Fruit fly (Drosophila melanogaster): Measurements from ENCODE around the gene Dad.

Gene Dad

DNA sequence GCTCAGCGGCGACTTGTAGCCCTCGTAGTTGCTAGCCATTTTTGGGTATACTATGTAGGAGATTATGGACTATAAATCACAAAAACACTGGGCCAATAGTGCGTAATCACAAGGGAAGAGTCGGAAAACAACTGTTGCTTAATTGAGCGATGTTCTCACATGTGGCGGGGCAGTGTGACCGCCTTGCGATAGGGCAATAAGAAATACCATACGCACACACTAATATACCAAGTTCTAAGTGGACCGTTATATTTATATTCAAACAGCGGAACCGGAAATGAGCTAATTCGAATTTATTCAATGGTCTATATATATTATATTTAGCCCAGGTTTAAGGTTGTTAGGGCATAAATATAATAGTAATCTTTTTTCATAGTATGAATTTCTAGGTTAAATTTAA is 32.9 kb upstream of the Dad start, which contains the start of gene Adsl (continued):
- TF ChIP-seq CG17328 (GFP tag; IDR thresholded peaks at IDR 0.05), result peak; percentile 73
- TF ChIP-seq CG9609 (GFP tag; optimal IDR thresholded peaks at IDR 0.05), result peak; percentile 5
- peak; percentile 40 for TF ChIP-seq repo (GFP tag; optimal IDR thresholded peaks at IDR 0.05)
- no peak for TF ChIP-seq gsb (GFP tag; IDR thresholded peaks at IDR 0.05)
- peak; percentile 75 for TF ChIP-seq CG33557 (GFP tag; optimal IDR thresholded peaks at IDR 0.05)
- peak; percentile 3 for TF ChIP-seq trh (GFP tag; optimal IDR thresholded peaks at IDR 0.05)
- peak; percentile 61 for TF ChIP-seq CG6854 (GFP tag; optimal IDR thresholded peaks at IDR 0.05)
- TF ChIP-seq NC2β (GFP tag; optimal IDR thresholded peaks at IDR 0.05), result peak; percentile 41
- TF ChIP-seq CG5180 (GFP tag; optimal IDR thresholded peaks at IDR 0.05), result peak; percentile 49
- no peak for TF ChIP-seq CG17359 (tag; optimal IDR thresholded peaks at IDR 0.05)
- TF ChIP-seq cwo (GFP tag; optimal IDR thresholded peaks at IDR 0.05), result peak; percentile 37
- no peak; the same call in 1 of the 3 replicates for TF ChIP-seq CG17361 (GFP tag; IDR thresholded peaks at IDR 0.05)
- no peak for TF ChIP-seq Gug (GFP tag; IDR thresholded peaks at IDR 0.05)
- no peak for TF ChIP-seq usp (GFP tag; optimal IDR thresholded peaks at IDR 0.05)
- TF ChIP-seq CG34224 (GFP tag; IDR thresholded peaks at IDR 0.05; ENCODE audit: partially characterized antibody), result peak; percentile 43; the same call in 2 of the 3 replicates
- TF ChIP-seq CG13775 (GFP tag; optimal IDR thresholded peaks at IDR 0.05), result peak; percentile 81
- TF ChIP-seq Dek (tag; optimal IDR thresholded peaks at IDR 0.05), result no peak
- no peak for TF ChIP-seq slou (GFP tag; optimal IDR thresholded peaks at IDR 0.05)
- TF ChIP-seq lov (optimal IDR thresholded peaks at IDR 0.05), result no peak
- TF ChIP-seq lov (GFP tag; IDR thresholded peaks at IDR 0.05), result peak; percentile 77; the same call in 2 of the 3 replicates
- 0 out of 3 replicates have a peak, but pooled peaks have one; percentile 20 for TF ChIP-seq croc (GFP tag; conservative IDR thresholded peaks at IDR 0.05)
- no peak for TF ChIP-seq dan (GFP tag; IDR thresholded peaks at IDR 0.05)
- TF ChIP-seq CG3847 (GFP tag; IDR thresholded peaks at IDR 0.05), result no peak
- no peak for TF ChIP-seq esg (GFP tag; conservative IDR thresholded peaks at IDR 0.05)
- no peak for TF ChIP-seq crc (GFP tag; optimal IDR thresholded peaks at IDR 0.05)
- TF ChIP-seq fd64A (GFP tag; optimal IDR thresholded peaks at IDR 0.05), result peak; percentile 72
- TF ChIP-seq Sry-δ (GFP tag; optimal IDR thresholded peaks at IDR 0.05), result no peak
- TF ChIP-seq Dp (GFP tag; optimal IDR thresholded peaks at IDR 0.05), result peak; percentile 45
- no peak for TF ChIP-seq CG7556 (GFP tag; optimal IDR thresholded peaks at IDR 0.05)
- no peak for TF ChIP-seq jigr1 (GFP tag; IDR thresholded peaks at IDR 0.05)
- peak; percentile 68 for TF ChIP-seq CG10209 (GFP tag; optimal IDR thresholded peaks at IDR 0.05)
- TF ChIP-seq CG6272 (GFP tag; IDR thresholded peaks at IDR 0.05), result no peak
- TF ChIP-seq Med (GFP tag), result peak; percentile 95
- peak; percentile 32 for TF ChIP-seq az2 (GFP tag; optimal IDR thresholded peaks at IDR 0.05)
- TF ChIP-seq pzg (GFP tag; optimal IDR thresholded peaks at IDR 0.05), result peak; percentile 66
- no peak for TF ChIP-seq sc (optimal IDR thresholded peaks at IDR 0.05)
- TF ChIP-seq sc (GFP tag; optimal IDR thresholded peaks at IDR 0.05), result peak; percentile 67
- TF ChIP-seq Hr78 (GFP tag; optimal IDR thresholded peaks at IDR 0.05), result no peak
- peak; percentile 49; the same call in 1 of the 2 replicates for TF ChIP-seq Nf-YA (GFP tag; IDR thresholded peaks at IDR 0.05)
- TF ChIP-seq chm (GFP tag; IDR thresholded peaks at IDR 0.05), result no peak
- no peak for TF ChIP-seq lmd (GFP tag; IDR thresholded peaks at IDR 0.05)

DNA sequence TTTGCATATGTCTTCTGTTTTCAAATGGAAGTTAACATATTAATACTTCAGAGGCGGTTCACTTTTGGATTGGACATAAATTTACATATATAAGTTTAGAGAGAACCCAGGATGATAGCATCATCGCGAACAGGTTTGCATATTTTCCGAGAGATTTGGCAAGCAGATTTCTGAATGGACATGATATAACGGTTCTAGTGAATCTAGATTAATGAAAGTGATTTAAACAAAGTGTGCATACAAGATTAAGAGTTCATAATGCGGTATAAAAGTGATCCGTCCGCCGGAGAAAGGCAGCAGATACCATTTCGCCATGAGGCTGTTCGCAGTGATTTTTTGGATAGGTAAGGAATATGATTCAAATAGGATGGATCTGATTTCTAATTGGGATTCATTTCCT is 25.4 kb upstream of the Dad start, which contains the start of gene CG5225:
Gene CG5225 (plus strand): TSS at position 301 of the 400 bp plus-strand sequence.
- no peak for TF ChIP-seq Atf3 (GFP tag; optimal IDR thresholded peaks at IDR 0.05)
- TF ChIP-seq PHDP (tag; optimal IDR thresholded peaks at IDR 0.05), result no peak
- no peak for TF ChIP-seq tup (GFP tag; optimal IDR thresholded peaks at IDR 0.05)

All from whole organism, embryonic.